Worm (Caenorhabditis elegans): ENCODE measurements around the gene flp-20.

flp-20 gene

ce11 chrX:9349844-9350556 is at the start of gene flp-20:
Gene flp-20, minus strand, starts transcription at chrX:9349894.
- TF ChIP-seq elt-1 (tag; optimal IDR thresholded peaks at IDR 0.05; ENCODE audit: borderline replicate concordance, insufficient read depth) (no peak), flh-1 (GFP tag; optimal IDR thresholded peaks at IDR 0.05) (no peak), ceh-83 (GFP tag; optimal IDR thresholded peaks at IDR 0.05) (no peak), unc-62 (GFP tag; optimal IDR thresholded peaks at IDR 0.05) (no peak), M03D4.4 (tag; optimal IDR thresholded peaks at IDR 0.05) (no peak)

- TF ChIP-seq lsy-2 (tag; optimal IDR thresholded peaks at IDR 0.05) (no peak), nhr-76 (tag; optimal IDR thresholded peaks at IDR 0.05) (no peak), nhr-12 (tag; optimal IDR thresholded peaks at IDR 0.05) (no peak), M03D4.4 (tag; optimal IDR thresholded peaks at IDR 0.05) (no peak), blmp-1 (tag; optimal IDR thresholded peaks at IDR 0.05) (no peak), nhr-2 (tag; optimal IDR thresholded peaks at IDR 0.05) (no peak), unc-120 (tag; optimal IDR thresholded peaks at IDR 0.05; ENCODE audit: poor library complexity, severe bottlenecking) (no peak), tbx-8 (GFP tag; optimal IDR thresholded peaks at IDR 0.05) (no peak), sptf-1 (tag; optimal IDR thresholded peaks at IDR 0.05) (no peak), unc-62 (GFP tag; optimal IDR thresholded peaks at IDR 0.05) (no peak), mab-5 (tag; optimal IDR thresholded peaks at IDR 0.05) (no peak), hlh-1 (tag; optimal IDR thresholded peaks at IDR 0.05) (no peak)
These were observed 47.7 kb upstream of the flp-20 start, which contains the start of gene fln-2 for ce11 chrX:9397401-9397800. Gene fln-2, plus strand, starts transcription at chrX:9397701.

- TF ChIP-seq pha-4 (tag; optimal IDR thresholded peaks at IDR 0.05), result no peak
- TF ChIP-seq ceh-39 (tag; optimal IDR thresholded peaks at IDR 0.05), result no peak
- no peak for TF ChIP-seq bed-3 (GFP tag; optimal IDR thresholded peaks at IDR 0.05)
- no peak for TF ChIP-seq sptf-1 (tag; optimal IDR thresholded peaks at IDR 0.05)
- no peak for TF ChIP-seq mab-5 (tag; optimal IDR thresholded peaks at IDR 0.05)
- TF ChIP-seq elt-3 (tag; optimal IDR thresholded peaks at IDR 0.05), result no peak
- TF ChIP-seq unc-62 (GFP tag; optimal IDR thresholded peaks at IDR 0.05), result no peak
These were observed 44.1 kb upstream of the flp-20 start, which contains the start of gene C23F12.9 for ce11 chrX:9393750-9394149. Gene C23F12.9, plus strand, starts transcription at chrX:9394050.

ce11 chrX:9391345-9391744 is 41.7 kb upstream of the flp-20 start, which contains the start of gene C23F12.3:
Gene C23F12.3, plus strand, starts transcription at chrX:9391645.
- TF ChIP-seq mab-5 (tag; optimal IDR thresholded peaks at IDR 0.05), result no peak
- no peak for TF ChIP-seq hlh-1 (tag; optimal IDR thresholded peaks at IDR 0.05)
- no peak for TF ChIP-seq elt-1 (tag; optimal IDR thresholded peaks at IDR 0.05; ENCODE audit: borderline replicate concordance, insufficient read depth)
- no peak for TF ChIP-seq ceh-43 (GFP tag; optimal IDR thresholded peaks at IDR 0.05)
- TF ChIP-seq mep-1 (tag; optimal IDR thresholded peaks at IDR 0.05), result no peak
- no peak for TF ChIP-seq ces-1 (GFP tag; optimal IDR thresholded peaks at IDR 0.05)
- TF ChIP-seq nhr-2 (tag; optimal IDR thresholded peaks at IDR 0.05), result no peak
- TF ChIP-seq ceh-83 (GFP tag; optimal IDR thresholded peaks at IDR 0.05), result no peak
- no peak for TF ChIP-seq unc-62 (GFP tag; optimal IDR thresholded peaks at IDR 0.05)
- TF ChIP-seq nhr-12 (tag; optimal IDR thresholded peaks at IDR 0.05), result no peak
- no peak for TF ChIP-seq lin-13 (tag; optimal IDR thresholded peaks at IDR 0.05)
- no peak for TF ChIP-seq M03D4.4 (tag; optimal IDR thresholded peaks at IDR 0.05)
- no peak for TF ChIP-seq unc-120 (tag; optimal IDR thresholded peaks at IDR 0.05; ENCODE audit: poor library complexity, severe bottlenecking)
- TF ChIP-seq lin-32 (GFP tag; optimal IDR thresholded peaks at IDR 0.05), result no peak
- TF ChIP-seq elt-3 (tag; optimal IDR thresholded peaks at IDR 0.05), result no peak
- TF ChIP-seq ztf-11 (tag; optimal IDR thresholded peaks at IDR 0.05), result no peak

- TF ChIP-seq zip-8 (tag; optimal IDR thresholded peaks at IDR 0.05) (no peak), mab-5 (tag; optimal IDR thresholded peaks at IDR 0.05) (no peak), nhr-2 (tag; optimal IDR thresholded peaks at IDR 0.05) (no peak), cnd-1 (tag; optimal IDR thresholded peaks at IDR 0.05) (no peak), ceh-83 (GFP tag; optimal IDR thresholded peaks at IDR 0.05) (no peak), nhr-12 (tag; optimal IDR thresholded peaks at IDR 0.05) (no peak), blmp-1 (tag; optimal IDR thresholded peaks at IDR 0.05) (no peak), nhr-237 (tag; optimal IDR thresholded peaks at IDR 0.05) (no peak), unc-120 (tag; optimal IDR thresholded peaks at IDR 0.05; ENCODE audit: poor library complexity, severe bottlenecking) (no peak), sptf-1 (tag; optimal IDR thresholded peaks at IDR 0.05) (no peak), ces-1 (GFP tag; optimal IDR thresholded peaks at IDR 0.05) (no peak), lsy-2 (tag; optimal IDR thresholded peaks at IDR 0.05) (no peak), ham-2 (GFP tag; optimal IDR thresholded peaks at IDR 0.05) (no peak), bed-3 (GFP tag; optimal IDR thresholded peaks at IDR 0.05) (no peak), ztf-11 (tag; optimal IDR thresholded peaks at IDR 0.05) (no peak), nhr-76 (tag; optimal IDR thresholded peaks at IDR 0.05) (no peak)
These were observed 39.0 kb upstream of the flp-20 start for ce11 chrX:9388686-9389085.
